Fruit fly (Drosophila melanogaster): ENCODE measurements around the gene ArgRS.

DNA sequence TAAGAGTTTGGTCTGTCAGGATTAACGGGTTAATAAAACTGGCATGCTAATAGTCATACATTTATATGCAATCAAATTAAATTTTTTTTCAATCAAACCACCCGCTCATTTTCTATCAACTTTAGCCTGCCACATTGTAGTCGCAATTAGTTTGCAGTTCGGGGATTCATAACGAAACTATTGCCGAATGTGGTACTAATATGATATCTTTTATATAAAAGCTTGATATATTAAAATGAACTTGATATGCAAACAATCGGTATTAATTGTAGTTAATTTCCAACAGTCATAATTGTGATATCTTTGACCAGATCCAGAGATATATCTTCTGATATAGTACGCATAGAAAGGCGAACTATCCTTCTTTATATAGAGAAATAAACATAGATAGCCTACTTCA, 22.1 kb upstream of the ArgRS start:
- TF ChIP-seq psq (optimal IDR thresholded peaks at IDR 0.05) (no peak), h (optimal IDR thresholded peaks at IDR 0.05) (no peak), ttk (optimal IDR thresholded peaks at IDR 0.05) (no peak), Myc (optimal IDR thresholded peaks at IDR 0.05) (no peak), Sin3A (optimal IDR thresholded peaks at IDR 0.05) (no peak), insv (optimal IDR thresholded peaks at IDR 0.05) (no peak)

All from Kc167 (cell line).